Fruit fly (Drosophila melanogaster): ENCODE data around the gene PRL-1.

DNA sequence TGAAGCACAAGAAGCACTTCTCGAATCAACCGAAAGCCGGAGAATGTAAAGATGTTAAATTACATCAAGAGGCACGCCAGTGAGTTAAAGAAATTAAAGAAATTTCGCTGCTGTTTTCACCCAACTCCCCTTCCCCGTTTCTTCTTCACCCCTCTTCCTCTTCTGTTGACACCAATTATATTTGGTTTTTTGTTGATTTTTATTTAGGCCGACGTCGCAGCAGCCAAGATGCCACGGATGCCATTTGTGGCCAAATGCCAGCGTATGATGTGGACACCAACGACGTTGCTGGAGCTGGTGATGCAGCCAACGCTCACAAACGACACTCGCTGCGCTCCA is 31.0 kb upstream of the PRL-1 start:
- no peak for TF ChIP-seq topi (GFP tag; optimal IDR thresholded peaks at IDR 0.05)
- no peak for TF ChIP-seq fd59A (GFP tag; optimal IDR thresholded peaks at IDR 0.05)
- TF ChIP-seq Blimp-1 (GFP tag; optimal IDR thresholded peaks at IDR 0.05): no peak
- no peak for TF ChIP-seq CG34406 (GFP tag; optimal IDR thresholded peaks at IDR 0.05)
- TF ChIP-seq Sox102F (GFP tag; optimal IDR thresholded peaks at IDR 0.05): no peak
- TF ChIP-seq Met (GFP tag; optimal IDR thresholded peaks at IDR 0.05): no peak
- no peak for TF ChIP-seq Hr39 (GFP tag; optimal IDR thresholded peaks at IDR 0.05)
